Worm (Caenorhabditis elegans) whole organism, L4 larva: ENCODE measurements around the gene F31B12.3.
A peak's percentile ranks its signal among the peaks of the same experiment; 100 is the strongest.

Experiments
- mxl-2 ChIP-seq: fragments of 200-800 bp; sonication (Bioruptor generic); conservative IDR thresholded peaks from 2 replicates; pipeline ENCODE4 v1.3.6; 2022; ENCODE audit warnings: missing genetic modification reagents, missing genetic modification characterization, missing compliant biosample characterization
- unc-62 ChIP-seq, 3 experiments: fragments of 150-350 bp in 1 of 3; sonication (generic microtip); optimal IDR thresholded peaks in 2 of 3; peaks in 1 of 3; 1 replicate in 1 of 3; 2 replicates in 2 of 3; lab custom pipeline; 2014 to 2017; ENCODE audit warnings: missing biosample characterization in 3 of 3, missing genetic modification characterization in 3 of 3, missing genetic modification reagents in 3 of 3, missing genotype in 1 of 3

- peak; percentile 52; the same call in 1 of the 2 replicates for TF ChIP-seq mxl-2 (GFP tag; lab: Robert Waterston, UW)
- peak in 1 of 2 experiments; percentile 65 for TF ChIP-seq unc-62 (GFP tag; optimal IDR thresholded peaks at IDR 0.05 in 1 of 2; lab: Kevin White, UChicago)
- no peak for TF ChIP-seq unc-62 (tag; optimal IDR thresholded peaks at IDR 0.05; lab: Kevin White, UChicago)
These were observed 749 bp upstream of the F31B12.3 start for ce11 chrX:10821160-10821559.
